Worm (Caenorhabditis elegans): ENCODE results near the gene rab-35.

Gene rab-35

ce11 chrIII:11286069-11286468 lies 25.3 kb downstream of the rab-35 start (continued):
- no peak for TF ChIP-seq rnt-1 (tag; optimal IDR thresholded peaks at IDR 0.05)
- TF ChIP-seq C04F5.9 (tag; optimal IDR thresholded peaks at IDR 0.05): peak; percentile 1
- TF ChIP-seq elt-3 (tag; optimal IDR thresholded peaks at IDR 0.05): no peak
- no peak for TF ChIP-seq swsn-7 (tag; optimal IDR thresholded peaks at IDR 0.05)
- no peak for TF ChIP-seq efl-3 (GFP tag; optimal IDR thresholded peaks at IDR 0.05)
- TF ChIP-seq hlh-17 (GFP tag; optimal IDR thresholded peaks at IDR 0.05; ENCODE audit: borderline replicate concordance): no peak
- peak in 1 of 2 experiments; percentile 67 for TF ChIP-seq ztf-11 (tag; optimal IDR thresholded peaks at IDR 0.05)
- TF ChIP-seq ces-1 (GFP tag; optimal IDR thresholded peaks at IDR 0.05): no peak
- no peak for TF ChIP-seq nhr-12 (tag; optimal IDR thresholded peaks at IDR 0.05)
- TF ChIP-seq ceh-90 (tag; optimal IDR thresholded peaks at IDR 0.05): peak; percentile 88
- peak; percentile 16 for TF ChIP-seq unc-86 (tag; optimal IDR thresholded peaks at IDR 0.05)
- no peak for TF ChIP-seq C16A3.4 (tag; optimal IDR thresholded peaks at IDR 0.05)
- peak; percentile 68 for TF ChIP-seq irx-1 (tag; optimal IDR thresholded peaks at IDR 0.05)
- no peak for TF ChIP-seq hpl-2 (GFP tag; optimal IDR thresholded peaks at IDR 0.05)
- TF ChIP-seq unc-130 (tag; optimal IDR thresholded peaks at IDR 0.05): no peak
- TF ChIP-seq nhr-90 (tag; optimal IDR thresholded peaks at IDR 0.05; ENCODE audit: poor library complexity): peak; percentile 60
- peak; percentile 62 to 90 for TF ChIP-seq efl-1 (optimal IDR thresholded peaks at IDR 0.05)
- peak; percentile 91 to 98 for TF ChIP-seq efl-1 (GFP tag; optimal IDR thresholded peaks at IDR 0.05 in 1 of 2)
- TF ChIP-seq dpl-1 (GFP tag; optimal IDR thresholded peaks at IDR 0.05): peak; percentile 81 to 90 (median 85)
- peak; percentile 48 for TF ChIP-seq egl-13 (tag; optimal IDR thresholded peaks at IDR 0.05)
- no peak for TF ChIP-seq nhr-84 (tag; optimal IDR thresholded peaks at IDR 0.05)
- TF ChIP-seq nhr-19 (GFP tag; conservative IDR thresholded peaks at IDR 0.05): peak; percentile 25
- TF ChIP-seq mef-2 (tag; optimal IDR thresholded peaks at IDR 0.05): no peak
- no peak for TF ChIP-seq pag-3 (tag; optimal IDR thresholded peaks at IDR 0.05; ENCODE audit: borderline replicate concordance, insufficient read depth)
- TF ChIP-seq snpc-4 (tag; optimal IDR thresholded peaks at IDR 0.05): no peak
- TF ChIP-seq unc-98 (GFP tag; IDR thresholded peaks at IDR 0.05): peak; percentile 65
- no peak for TF ChIP-seq sptf-1 (tag; optimal IDR thresholded peaks at IDR 0.05)
- no peak for TF ChIP-seq ztf-4 (tag; optimal IDR thresholded peaks at IDR 0.05)
- no peak for TF ChIP-seq ama-1 (optimal IDR thresholded peaks at IDR 0.05)
- TF ChIP-seq lin-13 (GFP tag; optimal IDR thresholded peaks at IDR 0.05): no peak
- peak; percentile 13 for TF ChIP-seq fkh-8 (tag; optimal IDR thresholded peaks at IDR 0.05)
- TF ChIP-seq nhr-20 (tag; optimal IDR thresholded peaks at IDR 0.05): no peak
- no peak for TF ChIP-seq sox-4 (tag; optimal IDR thresholded peaks at IDR 0.05)
- no peak for TF ChIP-seq C34B4.2 (tag; optimal IDR thresholded peaks at IDR 0.05)
- TF ChIP-seq ceh-88 (GFP tag; IDR thresholded peaks at IDR 0.05): no peak
- peak; percentile 64 for TF ChIP-seq fkh-4 (tag; optimal IDR thresholded peaks at IDR 0.05; ENCODE audit: borderline replicate concordance)
- no peak for TF ChIP-seq ets-5 (GFP tag; IDR thresholded peaks at IDR 0.05)
- TF ChIP-seq lin-39 (tag; optimal IDR thresholded peaks at IDR 0.05): no peak
- no peak for TF ChIP-seq nhr-237 (tag; optimal IDR thresholded peaks at IDR 0.05)
- TF ChIP-seq lin-15B (tag; optimal IDR thresholded peaks at IDR 0.05): peak; percentile 11
- TF ChIP-seq nhr-47 (tag; optimal IDR thresholded peaks at IDR 0.05): no peak
- peak; percentile 18 for TF ChIP-seq mep-1 (tag; optimal IDR thresholded peaks at IDR 0.05)
- no peak for TF ChIP-seq tlp-1 (tag; optimal IDR thresholded peaks at IDR 0.05)
- TF ChIP-seq blmp-1 (tag; optimal IDR thresholded peaks at IDR 0.05): no peak
- no peak for TF ChIP-seq unc-30 (tag; optimal IDR thresholded peaks at IDR 0.05)
- TF ChIP-seq isw-1 (GFP tag; IDR thresholded peaks at IDR 0.05): peak; percentile 41
- TF ChIP-seq lsy-2 (tag; optimal IDR thresholded peaks at IDR 0.05): peak; percentile 50 to 54
- no peak for TF ChIP-seq skn-1 (tag; optimal IDR thresholded peaks at IDR 0.05)
- peak; percentile 57 for TF ChIP-seq dsc-1 (tag; optimal IDR thresholded peaks at IDR 0.05)
- no peak for TF ChIP-seq aly-2 (tag; optimal IDR thresholded peaks at IDR 0.05)
- no peak for TF ChIP-seq zag-1 (tag; optimal IDR thresholded peaks at IDR 0.05)
